ENCODE assay signal across 3 fruit fly cellular contexts in the genomic region with DNA sequence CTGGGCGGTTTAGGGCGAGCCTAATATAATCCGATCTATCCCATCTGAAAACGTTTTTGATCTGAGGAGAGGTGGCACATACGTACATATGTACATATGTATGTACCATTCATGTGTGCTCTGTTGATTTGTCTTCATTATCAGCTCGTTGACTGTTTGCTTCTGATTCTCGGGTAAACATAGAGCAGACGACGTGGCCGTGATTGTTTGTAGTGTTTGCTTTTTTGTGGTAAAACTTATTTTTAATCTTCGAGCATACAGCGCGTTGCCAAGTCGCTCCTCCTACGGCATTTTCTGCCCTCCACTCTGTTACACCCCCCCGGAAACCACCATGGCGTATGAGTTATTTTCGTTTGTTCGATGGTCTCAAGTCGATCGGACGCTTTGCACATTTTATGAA.
TF ChIP-seq lines count a peak whose summit lies in the region.

No protein-coding gene starts in this region.

TF ChIP-seq in whole organism, adult, 20 proteins besides CTCF, POLR2A, EP300 and RAD21 (continued from another document):
- no peak for TF ChIP-seq cnc (optimal IDR thresholded peaks at IDR 0.05; lab: Kevin White, UChicago)
- no peak for TF ChIP-seq CG5204 (GFP tag; optimal IDR thresholded peaks at IDR 0.05; lab: Kevin White, UChicago)
- peak; percentile 74 for TF ChIP-seq CG7045 (GFP tag; optimal IDR thresholded peaks at IDR 0.05; lab: Kevin White, UChicago)

TF ChIP-seq in whole organism, embryonic, 481 proteins besides CTCF, POLR2A, EP300 and RAD21 (continued from another document and continues in another):
- peak; percentile 71 for TF ChIP-seq ewg (GFP tag; optimal IDR thresholded peaks at IDR 0.05; lab: Kevin White, UChicago)
- TF ChIP-seq Hmr (GFP tag; optimal IDR thresholded peaks at IDR 0.05; lab: Kevin White, UChicago) = peak; percentile 94
- peak; percentile 67 for TF ChIP-seq bowl (GFP tag; IDR thresholded peaks at IDR 0.05; lab: Robert Waterston, UW)
- peak; percentile 51 for TF ChIP-seq lilli (GFP tag; optimal IDR thresholded peaks at IDR 0.05; lab: Kevin White, UChicago)
- no peak for TF ChIP-seq Ets65A (GFP tag; lab: Kevin White, UChicago)
- peak; percentile 97 for TF ChIP-seq sens (GFP tag; lab: Kevin White, UChicago)
- TF ChIP-seq Dek (tag; optimal IDR thresholded peaks at IDR 0.05; lab: Kevin White, UChicago) = peak; percentile 64
- peak; percentile 56; the same call in 1 of the 3 replicates for TF ChIP-seq CG7357 (GFP tag; IDR thresholded peaks at IDR 0.05; lab: Robert Waterston, UW)
- TF ChIP-seq Ssrp (tag; optimal IDR thresholded peaks at IDR 0.05; lab: Kevin White, UChicago) = peak; percentile 12
- TF ChIP-seq insv (GFP tag; optimal IDR thresholded peaks at IDR 0.05; lab: Kevin White, UChicago) = peak; percentile 23 to 71
- peak; percentile 77 for TF ChIP-seq repo (GFP tag; optimal IDR thresholded peaks at IDR 0.05; lab: Kevin White, UChicago)
- TF ChIP-seq slp2 (GFP tag; optimal IDR thresholded peaks at IDR 0.05; lab: Kevin White, UChicago) = peak; percentile 71
- TF ChIP-seq dati (GFP tag; IDR thresholded peaks at IDR 0.05; lab: Robert Waterston, UW) = peak; percentile 40; the same call in 1 of the 2 replicates
- TF ChIP-seq kah (GFP tag; optimal IDR thresholded peaks at IDR 0.05; lab: Kevin White, UChicago) = peak; percentile 75
- TF ChIP-seq CG8924 (tag; optimal IDR thresholded peaks at IDR 0.05; lab: Kevin White, UChicago) = peak; percentile 82
- TF ChIP-seq CG9727 (GFP tag; optimal IDR thresholded peaks at IDR 0.05; lab: Kevin White, UChicago) = peak; percentile 91
- TF ChIP-seq CG3065 (GFP tag; optimal IDR thresholded peaks at IDR 0.05; lab: Kevin White, UChicago) = peak; percentile 87
- TF ChIP-seq rib (GFP tag; IDR thresholded peaks at IDR 0.05; lab: Robert Waterston, UW) = peak; percentile 87
- TF ChIP-seq Taf1 (GFP tag; IDR thresholded peaks at IDR 0.05; lab: Robert Waterston, UW) = 0 out of 2 replicates have a peak, but pooled peaks have one; percentile 31
- TF ChIP-seq CG31365 (tag; optimal IDR thresholded peaks at IDR 0.05; lab: Kevin White, UChicago) = peak; percentile 86
- TF ChIP-seq CG32772 (GFP tag; IDR thresholded peaks at IDR 0.05; lab: Robert Waterston, UW) = no peak
- peak; percentile 74 for TF ChIP-seq Antp (GFP tag; optimal IDR thresholded peaks at IDR 0.05; lab: Kevin White, UChicago)
- peak; percentile 47 for TF ChIP-seq jumu (GFP tag; optimal IDR thresholded peaks at IDR 0.05; lab: Kevin White, UChicago)
- TF ChIP-seq prd (optimal IDR thresholded peaks at IDR 0.05; lab: Kevin White, UChicago) = no peak
- peak; percentile 65; the same call in 2 of the 3 replicates for TF ChIP-seq prd (GFP tag; IDR thresholded peaks at IDR 0.05; lab: Robert Waterston, UW)
- TF ChIP-seq CG16815 (GFP tag; optimal IDR thresholded peaks at IDR 0.05; lab: Kevin White, UChicago) = peak; percentile 19
- peak; percentile 97 for TF ChIP-seq Med (GFP tag; lab: Kevin White, UChicago)
- TF ChIP-seq Meics (GFP tag; optimal IDR thresholded peaks at IDR 0.05; lab: Kevin White, UChicago) = peak; percentile 88
- peak; percentile 89 for TF ChIP-seq sd (tag; optimal IDR thresholded peaks at IDR 0.05; lab: Kevin White, UChicago)
- TF ChIP-seq B-H1 (GFP tag; IDR thresholded peaks at IDR 0.05; lab: Robert Waterston, UW) = peak; percentile 59; the same call in 1 of the 3 replicates
- TF ChIP-seq CG2120 (GFP tag; optimal IDR thresholded peaks at IDR 0.05; lab: Kevin White, UChicago) = peak; percentile 71
- TF ChIP-seq scrt (GFP tag; optimal IDR thresholded peaks at IDR 0.05; lab: Kevin White, UChicago) = peak; percentile 82
- TF ChIP-seq CG9609 (GFP tag; optimal IDR thresholded peaks at IDR 0.05; lab: Kevin White, UChicago) = peak; percentile 76
- peak; percentile 90 for TF ChIP-seq CG8089 (GFP tag; optimal IDR thresholded peaks at IDR 0.05; lab: Kevin White, UChicago)
- peak; percentile 73 for TF ChIP-seq CG10462 (GFP tag; optimal IDR thresholded peaks at IDR 0.05; lab: Kevin White, UChicago)
- peak; percentile 78 for TF ChIP-seq pho (GFP tag; optimal IDR thresholded peaks at IDR 0.05; lab: Kevin White, UChicago)
- peak; percentile 91 for TF ChIP-seq gce (GFP tag; IDR thresholded peaks at IDR 0.05; lab: Robert Waterston, UW)
- TF ChIP-seq HmgZ (tag; optimal IDR thresholded peaks at IDR 0.05; lab: Kevin White, UChicago) = peak; percentile 95
- TF ChIP-seq NC2β (GFP tag; optimal IDR thresholded peaks at IDR 0.05; lab: Kevin White, UChicago) = peak; percentile 91
- TF ChIP-seq al (GFP tag; IDR thresholded peaks at IDR 0.05; lab: Robert Waterston, UW) = no peak
- peak; percentile 95 for TF ChIP-seq CG33557 (GFP tag; optimal IDR thresholded peaks at IDR 0.05; lab: Kevin White, UChicago)
- peak; percentile 81 for TF ChIP-seq H2.0 (GFP tag; IDR thresholded peaks at IDR 0.05; lab: Robert Waterston, UW)
- TF ChIP-seq CG10431 (GFP tag; optimal IDR thresholded peaks at IDR 0.05; lab: Kevin White, UChicago) = peak; percentile 95
- peak; percentile 40; the same call in 1 of the 2 replicates for TF ChIP-seq lmd (GFP tag; IDR thresholded peaks at IDR 0.05; lab: Robert Waterston, UW)
- peak; percentile 83 for TF ChIP-seq CG13424 (tag; optimal IDR thresholded peaks at IDR 0.05; lab: Kevin White, UChicago)
- peak; percentile 98 for TF ChIP-seq CG6813 (GFP tag; optimal IDR thresholded peaks at IDR 0.05; lab: Kevin White, UChicago)
- peak; percentile 85 for TF ChIP-seq unpg (GFP tag; optimal IDR thresholded peaks at IDR 0.05; lab: Kevin White, UChicago)
- peak; percentile 90 for TF ChIP-seq ara (GFP tag; IDR thresholded peaks at IDR 0.05; lab: Robert Waterston, UW)
- TF ChIP-seq tna (GFP tag; IDR thresholded peaks at IDR 0.05; lab: Robert Waterston, UW; ENCODE audit: partially characterized antibody) = no peak
- TF ChIP-seq CG15601 (tag; optimal IDR thresholded peaks at IDR 0.05; lab: Kevin White, UChicago) = peak; percentile 96
- peak; percentile 7 for TF ChIP-seq phol (tag; optimal IDR thresholded peaks at IDR 0.05; lab: Kevin White, UChicago)
- no peak for TF ChIP-seq CG6791 (GFP tag; IDR thresholded peaks at IDR 0.05; lab: Robert Waterston, UW; ENCODE audit: partially characterized antibody)
- TF ChIP-seq zen2 (GFP tag; IDR thresholded peaks at IDR 0.05; lab: Robert Waterston, UW; ENCODE audit: partially characterized antibody) = no peak
- TF ChIP-seq CG34422 (GFP tag; IDR thresholded peaks at IDR 0.05; lab: Robert Waterston, UW) = peak; percentile 49; the same call in 1 of the 3 replicates
- TF ChIP-seq yki (optimal IDR thresholded peaks at IDR 0.05; lab: Kevin White, UChicago) = no peak
- peak; percentile 75 for TF ChIP-seq CG17328 (GFP tag; IDR thresholded peaks at IDR 0.05; lab: Robert Waterston, UW)
- TF ChIP-seq CG7987 (GFP tag; optimal IDR thresholded peaks at IDR 0.05; lab: Kevin White, UChicago) = peak; percentile 98
- peak; percentile 91 for TF ChIP-seq CG6254 (GFP tag; optimal IDR thresholded peaks at IDR 0.05; lab: Kevin White, UChicago)
- TF ChIP-seq Hsf (GFP tag; optimal IDR thresholded peaks at IDR 0.05; lab: Kevin White, UChicago) = peak; percentile 66
- peak; percentile 51; the same call in 1 of the 2 replicates for TF ChIP-seq Ptx1 (GFP tag; IDR thresholded peaks at IDR 0.05; lab: Robert Waterston, UW)
- TF ChIP-seq Nf-YC (tag; optimal IDR thresholded peaks at IDR 0.05; lab: Kevin White, UChicago) = peak; percentile 63

TF ChIP-seq in whole organism, prepupa, 60 proteins besides CTCF, POLR2A, EP300 and RAD21 (continued from another document):
- TF ChIP-seq CG1621 (tag; optimal IDR thresholded peaks at IDR 0.05; lab: Kevin White, UChicago) = peak; percentile 56
- no peak for TF ChIP-seq topi (GFP tag; optimal IDR thresholded peaks at IDR 0.05; lab: Kevin White, UChicago)
- no peak for TF ChIP-seq Hr39 (GFP tag; optimal IDR thresholded peaks at IDR 0.05; lab: Kevin White, UChicago)
- TF ChIP-seq dsx (GFP tag; optimal IDR thresholded peaks at IDR 0.05; lab: Kevin White, UChicago; ENCODE audit: poor library complexity, severe bottlenecking) = peak; percentile 26
- peak; percentile 1 for TF ChIP-seq CG34406 (GFP tag; optimal IDR thresholded peaks at IDR 0.05; lab: Kevin White, UChicago)
- TF ChIP-seq CG6808 (GFP tag; optimal IDR thresholded peaks at IDR 0.05; lab: Kevin White, UChicago) = peak; percentile 65
- peak; percentile 26 for TF ChIP-seq CG10631 (GFP tag; optimal IDR thresholded peaks at IDR 0.05; lab: Kevin White, UChicago)
- no peak; the same call in 1 of the 2 replicates for TF ChIP-seq CG15336 (GFP tag; IDR thresholded peaks at IDR 0.05; lab: Robert Waterston, UW)
- no peak for TF ChIP-seq CG8119 (GFP tag; IDR thresholded peaks at IDR 0.05; lab: Robert Waterston, UW)
- TF ChIP-seq Sox102F (GFP tag; optimal IDR thresholded peaks at IDR 0.05; lab: Kevin White, UChicago) = no peak
- peak; percentile 32 for TF ChIP-seq CG6276 (GFP tag; optimal IDR thresholded peaks at IDR 0.05; lab: Kevin White, UChicago)
- TF ChIP-seq CG8319 (GFP tag; optimal IDR thresholded peaks at IDR 0.05; lab: Kevin White, UChicago) = no peak
- no peak for TF ChIP-seq vri (GFP tag; optimal IDR thresholded peaks at IDR 0.05; lab: Kevin White, UChicago)
- no peak for TF ChIP-seq Met (GFP tag; optimal IDR thresholded peaks at IDR 0.05; lab: Kevin White, UChicago)
- TF ChIP-seq CG31627 (GFP tag; optimal IDR thresholded peaks at IDR 0.05; lab: Kevin White, UChicago) = no peak
- no peak for TF ChIP-seq CG4318 (GFP tag; optimal IDR thresholded peaks at IDR 0.05; lab: Kevin White, UChicago)
- TF ChIP-seq CG3032 (tag; optimal IDR thresholded peaks at IDR 0.05; lab: Kevin White, UChicago) = no peak
- TF ChIP-seq fd59A (GFP tag; optimal IDR thresholded peaks at IDR 0.05; lab: Kevin White, UChicago) = no peak
- no peak for TF ChIP-seq Smox (GFP tag; optimal IDR thresholded peaks at IDR 0.05; lab: Kevin White, UChicago)
- no peak for TF ChIP-seq CG11902 (GFP tag; optimal IDR thresholded peaks at IDR 0.05; lab: Kevin White, UChicago)
- TF ChIP-seq acj6 (GFP tag; optimal IDR thresholded peaks at IDR 0.05; lab: Kevin White, UChicago) = peak; percentile 13
- no peak for TF ChIP-seq CG16779 (tag; optimal IDR thresholded peaks at IDR 0.05; lab: Kevin White, UChicago)
- TF ChIP-seq Hr4 (GFP tag; optimal IDR thresholded peaks at IDR 0.05; lab: Kevin White, UChicago) = no peak
- peak; percentile 83 for TF ChIP-seq Eip78C (GFP tag; lab: Kevin White, UChicago)
- peak; percentile 47 for TF ChIP-seq net (GFP tag; optimal IDR thresholded peaks at IDR 0.05; lab: Kevin White, UChicago)
- TF ChIP-seq fkh (GFP tag; optimal IDR thresholded peaks at IDR 0.05; lab: Kevin White, UChicago) = peak; percentile 99
- peak; percentile 3 for TF ChIP-seq CG7368 (GFP tag; optimal IDR thresholded peaks at IDR 0.05; lab: Kevin White, UChicago)
- TF ChIP-seq svp (GFP tag; lab: Kevin White, UChicago) = no peak
- no peak for TF ChIP-seq fd85E (GFP tag; optimal IDR thresholded peaks at IDR 0.05; lab: Kevin White, UChicago)
- TF ChIP-seq Gug (GFP tag; IDR thresholded peaks at IDR 0.05; lab: Robert Waterston, UW) = 0 out of 2 replicates have a peak, but pooled peaks have one; percentile 21
- peak; percentile 48 to 71 for TF ChIP-seq ss (GFP tag; optimal IDR thresholded peaks at IDR 0.05; lab: Kevin White, UChicago)
- TF ChIP-seq dac (GFP tag; optimal IDR thresholded peaks at IDR 0.05; lab: Kevin White, UChicago) = no peak
- TF ChIP-seq esn (GFP tag; optimal IDR thresholded peaks at IDR 0.05; lab: Kevin White, UChicago) = no peak
- TF ChIP-seq Ets21C (GFP tag; optimal IDR thresholded peaks at IDR 0.05; lab: Kevin White, UChicago) = no peak
- no peak for TF ChIP-seq CG8632 (GFP tag; optimal IDR thresholded peaks at IDR 0.05; lab: Kevin White, UChicago)
- TF ChIP-seq OdsH (GFP tag; optimal IDR thresholded peaks at IDR 0.05; lab: Kevin White, UChicago) = peak; percentile 17
- peak; percentile 23 for TF ChIP-seq achi (GFP tag; optimal IDR thresholded peaks at IDR 0.05; lab: Kevin White, UChicago)
- no peak for TF ChIP-seq CG6854 (GFP tag; optimal IDR thresholded peaks at IDR 0.05; lab: Kevin White, UChicago)
- TF ChIP-seq Eip93F (GFP tag; optimal IDR thresholded peaks at IDR 0.05; lab: Kevin White, UChicago) = no peak
- peak; percentile 14 for TF ChIP-seq CG6792 (GFP tag; optimal IDR thresholded peaks at IDR 0.05; lab: Kevin White, UChicago)
- no peak for TF ChIP-seq cyc (GFP tag; optimal IDR thresholded peaks at IDR 0.05; lab: Kevin White, UChicago)
- TF ChIP-seq spab (GFP tag; optimal IDR thresholded peaks at IDR 0.05; lab: Kevin White, UChicago) = peak; percentile 54
- TF ChIP-seq CG3919 (GFP tag; optimal IDR thresholded peaks at IDR 0.05; lab: Kevin White, UChicago) = peak; percentile 48
